Fruit fly (Drosophila melanogaster) Kc167 (cell line): ENCODE data around the gene CG1143.

Experiments used
- Myc ChIP-seq: fragments of >200 bp; optimal IDR thresholded peaks from 2 replicates; lab custom pipeline; 2017; ENCODE audit warnings: missing external identifiers
- h ChIP-seq: fragments of >200 bp; optimal IDR thresholded peaks from 3 replicates; lab custom pipeline; 2018; ENCODE audit warnings: missing external identifiers
- insv ChIP-seq: fragments of >200 bp; optimal IDR thresholded peaks from 3 replicates; lab custom pipeline; 2018; ENCODE audit warnings: missing external identifiers
- psq ChIP-seq: fragments of >200 bp; optimal IDR thresholded peaks from 2 replicates; lab custom pipeline; 2017; ENCODE audit warnings: missing external identifiers
- ttk ChIP-seq: sonication (Bioruptor generic); optimal IDR thresholded peaks from 2 replicates; lab custom pipeline; 2017; ENCODE audit warnings: missing external identifiers

DNA sequence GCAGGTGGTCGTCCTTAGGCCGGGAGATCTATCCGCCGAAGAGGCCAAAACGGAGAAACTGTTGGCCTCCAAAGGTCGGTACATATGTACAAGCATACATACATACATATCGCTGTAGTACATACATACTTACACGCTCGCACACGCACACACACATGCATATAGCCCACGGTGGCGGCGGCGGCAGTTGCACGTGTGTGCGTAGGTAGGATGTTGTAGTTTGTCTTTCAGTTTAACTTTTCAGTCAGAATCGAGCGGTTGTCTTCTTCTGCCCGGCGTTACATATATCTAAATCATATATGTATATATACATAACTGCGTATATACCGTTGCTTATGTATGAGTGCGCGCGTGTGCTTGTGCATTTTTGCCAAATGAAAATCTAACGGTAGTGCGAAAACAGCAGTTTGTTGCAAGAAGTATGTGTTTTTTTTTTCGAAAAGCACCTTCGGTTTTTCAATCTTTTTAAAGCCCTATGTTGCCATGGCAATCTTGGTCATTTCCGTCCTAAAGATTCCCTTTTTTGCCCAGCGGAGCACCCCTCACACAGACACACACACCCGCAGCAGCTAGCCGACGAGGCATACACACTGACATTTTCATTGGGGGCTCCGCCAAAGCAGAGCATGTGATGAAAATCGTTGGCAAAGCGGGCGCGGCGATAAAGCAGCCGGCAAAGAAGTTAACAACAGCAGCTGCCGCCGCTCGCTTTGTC, 13.0 kb upstream of the CG1143 start:
- TF ChIP-seq psq (lab: Kevin White, UChicago): no peak
- TF ChIP-seq insv (lab: Kevin White, UChicago): no peak
- no peak for TF ChIP-seq ttk (lab: Kevin White, UChicago)
- TF ChIP-seq h: no peak
- no peak for TF ChIP-seq Myc (lab: Kevin White, UChicago)
